Fruit fly (Drosophila melanogaster) whole organism, prepupa: Measurements from ENCODE around the gene CG14857.

ENCODE experiments used
- Blimp-1 ChIP-seq: fragments of 200-800 bp; sonication (Bioruptor generic); optimal IDR thresholded peaks from 3 replicates; lab custom pipeline; 2017; ENCODE audit warnings: missing biosample characterization, missing genetic modification characterization, mild to moderate bottlenecking, moderate library complexity, missing genetic modification reagents
- CG10631 ChIP-seq: fragments of 200-800 bp; sonication (Bioruptor generic); optimal IDR thresholded peaks from 2 replicates; lab custom pipeline; 2016; ENCODE audit warnings: missing biosample characterization, missing genetic modification characterization
- CG10669 ChIP-seq: fragments of 200-800 bp; sonication (Bioruptor generic); optimal IDR thresholded peaks from 3 replicates; lab custom pipeline; 2018; ENCODE audit warnings: missing biosample characterization, mild to moderate bottlenecking, missing genetic modification characterization, moderate library complexity
- CG11294 ChIP-seq: fragments of 200-800 bp; sonication (Bioruptor generic); IDR thresholded peaks from 2 replicates; pipeline ENCODE4 v1.3.6; 2022; ENCODE audit warnings: missing biosample characterization, missing genetic modification characterization
- CG11762 ChIP-seq: fragments of 200-800 bp; sonication (Bioruptor generic); optimal IDR thresholded peaks from 3 replicates; lab custom pipeline; 2016; ENCODE audit warnings: missing biosample characterization, missing genetic modification characterization; ENCODE audit not compliant: insufficient read depth
- CG11902 ChIP-seq: fragments of 200-800 bp; sonication (Bioruptor generic); optimal IDR thresholded peaks from 3 replicates; lab custom pipeline; 2016; ENCODE audit warnings: missing biosample characterization, missing genetic modification characterization
- CG15336 ChIP-seq: fragments of 200-800 bp; sonication (Bioruptor generic); IDR thresholded peaks from 2 replicates; pipeline ENCODE4 v1.3.6; 2022; ENCODE audit warnings: missing biosample characterization, missing genetic modification characterization
- CG1621 ChIP-seq: fragments of 200-800 bp; sonication (Bioruptor generic); optimal IDR thresholded peaks from 3 replicates; lab custom pipeline; 2018; ENCODE audit warnings: missing biosample characterization, mild to moderate bottlenecking, missing genetic modification characterization
- CG16779 ChIP-seq: fragments of 200-800 bp; sonication (Bioruptor generic); optimal IDR thresholded peaks from 3 replicates; lab custom pipeline; 2017; ENCODE audit warnings: missing biosample characterization, mild to moderate bottlenecking, missing genetic modification characterization
- CG3032 ChIP-seq: fragments of 200-800 bp; optimal IDR thresholded peaks from 2 replicates; lab custom pipeline; 2019; ENCODE audit warnings: missing biosample characterization, mild to moderate bottlenecking, missing genetic modification characterization, moderate library complexity
- CG32006 ChIP-seq: fragments of 200-800 bp; sonication (Bioruptor generic); optimal IDR thresholded peaks from 3 replicates; lab custom pipeline; 2017; ENCODE audit warnings: missing biosample characterization, mild to moderate bottlenecking, missing genetic modification characterization
- CG34406 ChIP-seq: fragments of 200-800 bp; sonication (Bioruptor generic); optimal IDR thresholded peaks from 3 replicates; lab custom pipeline; 2016; ENCODE audit warnings: missing biosample characterization, missing genetic modification characterization
- CG3919 ChIP-seq: fragments of 200-800 bp; sonication (Bioruptor generic); optimal IDR thresholded peaks from 3 replicates; lab custom pipeline; 2016; ENCODE audit warnings: missing biosample characterization, missing genetic modification characterization
- CG4318 ChIP-seq: fragments of 200-800 bp; sonication (Bioruptor generic); optimal IDR thresholded peaks from 3 replicates; lab custom pipeline; 2017; ENCODE audit warnings: missing biosample characterization, mild to moderate bottlenecking, missing genetic modification characterization
- CG6163 ChIP-seq: fragments of 200-800 bp; sonication (Bioruptor generic); IDR thresholded peaks from 3 replicates; pipeline ENCODE4 v1.3.6; 2022; ENCODE audit warnings: missing biosample characterization, missing genetic modification characterization
- CG6792 ChIP-seq: fragments of 200-800 bp; sonication (Bioruptor generic); optimal IDR thresholded peaks from 3 replicates; lab custom pipeline; 2016; ENCODE audit warnings: missing biosample characterization, missing genetic modification characterization
- CG6808 ChIP-seq: fragments of 200-800 bp; sonication (Bioruptor generic); optimal IDR thresholded peaks from 3 replicates; lab custom pipeline; 2017; ENCODE audit warnings: missing biosample characterization, missing genetic modification characterization, mild to moderate bottlenecking, moderate library complexity, missing genetic modification reagents
- CG7368 ChIP-seq: fragments of 200-800 bp; sonication (Bioruptor generic); optimal IDR thresholded peaks from 3 replicates; lab custom pipeline; 2016; ENCODE audit warnings: missing biosample characterization, missing genetic modification characterization
- CG8119 ChIP-seq: fragments of 200-800 bp; sonication (Bioruptor generic); IDR thresholded peaks from 3 replicates; pipeline ENCODE4 v1.3.6; 2022; ENCODE audit warnings: missing biosample characterization, missing genetic modification characterization
- CG8632 ChIP-seq: fragments of 200-800 bp; sonication (Bioruptor generic); optimal IDR thresholded peaks from 3 replicates; lab custom pipeline; 2016; ENCODE audit warnings: missing biosample characterization, missing genetic modification characterization
- CG9139 ChIP-seq: fragments of 200-800 bp; sonication (Bioruptor generic); optimal IDR thresholded peaks from 3 replicates; lab custom pipeline; 2017; ENCODE audit warnings: missing biosample characterization, mild to moderate bottlenecking, missing genetic modification characterization
- Eip75B ChIP-seq: fragments of 200-800 bp; sonication (Bioruptor generic); optimal IDR thresholded peaks from 3 replicates; lab custom pipeline; 2016; ENCODE audit warnings: missing biosample characterization, missing genetic modification characterization
- Eip78C ChIP-seq: fragments of 200-800 bp; sonication (Bioruptor generic); peaks from one replicate; lab custom pipeline; 2016; ENCODE audit warnings: missing biosample characterization, missing genetic modification characterization
- Eip93F ChIP-seq: fragments of 200-800 bp; sonication (Bioruptor generic); optimal IDR thresholded peaks from 2 replicates; lab custom pipeline; 2016; ENCODE audit warnings: missing biosample characterization, mild to moderate bottlenecking, missing genetic modification characterization
- Ets21C ChIP-seq: fragments of 200-800 bp; sonication (Bioruptor generic); optimal IDR thresholded peaks from 3 replicates; lab custom pipeline; 2016; ENCODE audit warnings: missing biosample characterization, missing genetic modification characterization
- Hr38 ChIP-seq: sonication (Bioruptor generic); optimal IDR thresholded peaks from 2 replicates; lab custom pipeline; 2016; ENCODE audit warnings: missing biosample characterization, missing genetic modification characterization
- Hr39 ChIP-seq: fragments of 200-800 bp; sonication (Bioruptor generic); optimal IDR thresholded peaks from 2 replicates; lab custom pipeline; 2016; ENCODE audit warnings: missing biosample characterization, missing genetic modification characterization
- Hr4 ChIP-seq: fragments of 200-800 bp; sonication (Bioruptor generic); optimal IDR thresholded peaks from 3 replicates; lab custom pipeline; 2016; ENCODE audit warnings: missing biosample characterization, missing genetic modification characterization
- Lpt ChIP-seq: fragments of 200-800 bp; sonication (Bioruptor generic); optimal IDR thresholded peaks from 3 replicates; lab custom pipeline; 2016; ENCODE audit warnings: missing biosample characterization, missing genetic modification characterization
- Met ChIP-seq: fragments of 200-800 bp; sonication (Bioruptor generic); optimal IDR thresholded peaks from 3 replicates; lab custom pipeline; 2016; ENCODE audit warnings: missing biosample characterization, missing genetic modification characterization
- OdsH ChIP-seq: fragments of 200-800 bp; sonication (Bioruptor generic); optimal IDR thresholded peaks from 3 replicates; lab custom pipeline; 2016; ENCODE audit warnings: missing biosample characterization, missing genetic modification characterization
- Smox ChIP-seq: fragments of 200-800 bp; sonication (Bioruptor generic); optimal IDR thresholded peaks from 3 replicates; lab custom pipeline; 2016; ENCODE audit warnings: missing biosample characterization, missing genetic modification characterization
- Sox102F ChIP-seq: fragments of 200-800 bp; sonication (Bioruptor generic); optimal IDR thresholded peaks from 2 replicates; lab custom pipeline; 2016; ENCODE audit warnings: missing biosample characterization, mild to moderate bottlenecking, missing genetic modification characterization
- Sox14 ChIP-seq: fragments of 200-800 bp; sonication (Bioruptor generic); optimal IDR thresholded peaks from 3 replicates; lab custom pipeline; 2016; ENCODE audit warnings: missing biosample characterization, missing genetic modification characterization
- Sox15 ChIP-seq: fragments of 200-800 bp; sonication (Bioruptor generic); optimal IDR thresholded peaks from 3 replicates; lab custom pipeline; 2016; ENCODE audit warnings: missing biosample characterization, missing genetic modification characterization
- achi ChIP-seq: fragments of 200-800 bp; sonication (Bioruptor generic); optimal IDR thresholded peaks from 3 replicates; lab custom pipeline; 2016; ENCODE audit warnings: missing biosample characterization, missing genetic modification characterization
- acj6 ChIP-seq: fragments of 200-800 bp; sonication (Bioruptor generic); optimal IDR thresholded peaks from 3 replicates; lab custom pipeline; 2016; ENCODE audit warnings: missing biosample characterization, missing genetic modification characterization
- cyc ChIP-seq: fragments of 200-800 bp; sonication (Bioruptor generic); optimal IDR thresholded peaks from 3 replicates; lab custom pipeline; 2016; ENCODE audit warnings: missing biosample characterization, missing genetic modification characterization
- dac ChIP-seq: fragments of 200-800 bp; sonication (Bioruptor generic); optimal IDR thresholded peaks from 2 replicates; lab custom pipeline; 2017; ENCODE audit warnings: missing biosample characterization, mild to moderate bottlenecking, missing genetic modification characterization
- eg ChIP-seq: fragments of 200-800 bp; sonication (Bioruptor generic); IDR thresholded peaks from 3 replicates; pipeline ENCODE4 v1.3.6; 2022; ENCODE audit warnings: missing biosample characterization, missing genetic modification characterization
- esn ChIP-seq: fragments of 200-800 bp; sonication (Bioruptor generic); optimal IDR thresholded peaks from 2 replicates; lab custom pipeline; 2016; ENCODE audit warnings: missing biosample characterization, mild to moderate bottlenecking, missing genetic modification characterization, moderate library complexity
- fd59A ChIP-seq: fragments of 200-800 bp; sonication (Bioruptor generic); optimal IDR thresholded peaks from 2 replicates; lab custom pipeline; 2017; ENCODE audit warnings: missing biosample characterization, mild to moderate bottlenecking, missing genetic modification characterization, missing genetic modification reagents
- fkh ChIP-seq: fragments of 200-800 bp; sonication (Bioruptor generic); optimal IDR thresholded peaks from 3 replicates; lab custom pipeline; 2017; ENCODE audit warnings: missing biosample characterization, mild to moderate bottlenecking, missing genetic modification characterization, moderate library complexity
- lz ChIP-seq: fragments of 200-800 bp; sonication (Bioruptor generic); optimal IDR thresholded peaks from 3 replicates; lab custom pipeline; 2016; ENCODE audit warnings: missing biosample characterization, missing genetic modification characterization
- net ChIP-seq: fragments of 200-800 bp; sonication (Bioruptor generic); optimal IDR thresholded peaks from 3 replicates; lab custom pipeline; 2016; ENCODE audit warnings: missing biosample characterization, missing genetic modification characterization
- pdm3 ChIP-seq: fragments of 200-800 bp; sonication (Bioruptor generic); optimal IDR thresholded peaks from 3 replicates; lab custom pipeline; 2016; ENCODE audit warnings: missing biosample characterization, missing genetic modification characterization
- salr ChIP-seq, 2 experiments: fragments of 200-800 bp; sonication (Bioruptor generic); optimal IDR thresholded peaks; 3 replicates each; lab custom pipeline; 2016 to 2018; ENCODE audit warnings: missing biosample characterization in 2 of 2, missing genetic modification characterization in 2 of 2, mild to moderate bottlenecking in 1 of 2
- ss ChIP-seq, 2 experiments: fragments of 200-800 bp; sonication (Bioruptor generic); optimal IDR thresholded peaks; 2 replicates in 1 of 2; 3 replicates in 1 of 2; lab custom pipeline; 2017 to 2018; ENCODE audit warnings: mild to moderate bottlenecking in 2 of 2, missing biosample characterization in 2 of 2, missing genetic modification characterization in 2 of 2, moderate library complexity in 1 of 2
- svp ChIP-seq: fragments of 200-800 bp; sonication (Bioruptor generic); peaks from one replicate; lab custom pipeline; 2016; ENCODE audit warnings: missing biosample characterization, missing genetic modification characterization
- topi ChIP-seq: fragments of 200-800 bp; sonication (Bioruptor generic); optimal IDR thresholded peaks from 3 replicates; lab custom pipeline; 2016; ENCODE audit warnings: missing biosample characterization, missing genetic modification characterization
- vri ChIP-seq: fragments of 200-800 bp; sonication (Bioruptor generic); optimal IDR thresholded peaks from 3 replicates; lab custom pipeline; 2016; ENCODE audit warnings: missing biosample characterization, mild to moderate bottlenecking, missing genetic modification characterization

The CG14857 gene

dm6 chr3R:14765364-14765993 is 36.1 kb upstream of the CG14857 start:
- TF ChIP-seq CG8119 (GFP tag; lab: Robert Waterston, UW) (peak; percentile 71; the same call in 2 of the 3 replicates), pdm3 (peak; percentile 55), CG11294 (GFP tag; lab: Robert Waterston, UW) (peak; percentile 23; the same call in 1 of the 2 replicates), CG8632 (GFP tag; lab: Kevin White, UChicago) (peak; percentile 63), CG3919 (GFP tag; lab: Kevin White, UChicago) (peak; percentile 56), Met (GFP tag; lab: Kevin White, UChicago) (peak; percentile 72), Hr38 (GFP tag; lab: Kevin White, UChicago) (no peak), net (GFP tag; lab: Kevin White, UChicago) (peak; percentile 69), Eip78C (GFP tag; lab: Kevin White, UChicago) (peak; percentile 92), CG11762 (GFP tag; lab: Kevin White, UChicago) (peak; percentile 44), CG4318 (GFP tag; lab: Kevin White, UChicago) (no peak), CG1621 (tag; lab: Kevin White, UChicago) (peak; percentile 42), Ets21C (GFP tag; lab: Kevin White, UChicago) (peak; percentile 38), achi (GFP tag; lab: Kevin White, UChicago) (peak; percentile 57), Sox15 (GFP tag; lab: Kevin White, UChicago) (peak; percentile 44), ss (GFP tag; optimal IDR thresholded peaks at IDR 0.05; lab: Kevin White, UChicago) (peak; percentile 82 to 84), CG7368 (GFP tag; lab: Kevin White, UChicago) (peak; percentile 60), Eip93F (GFP tag; lab: Kevin White, UChicago) (no peak), lz (peak; percentile 51), Sox14 (GFP tag; lab: Kevin White, UChicago) (peak; percentile 59), CG9139 (GFP tag; lab: Kevin White, UChicago) (peak; percentile 74), CG6163 (GFP tag; lab: Robert Waterston, UW) (no peak; the same call in none of the 3 replicates), Blimp-1 (GFP tag; lab: Kevin White, UChicago) (no peak), CG3032 (peak; percentile 51), svp (GFP tag; lab: Kevin White, UChicago) (no peak), CG10669 (GFP tag; lab: Kevin White, UChicago) (peak; percentile 55), Sox102F (GFP tag; lab: Kevin White, UChicago) (peak; percentile 65), eg (GFP tag; lab: Robert Waterston, UW) (peak; percentile 82), fkh (no peak), CG15336 (GFP tag; lab: Robert Waterston, UW) (peak; percentile 74), salr (GFP tag; optimal IDR thresholded peaks at IDR 0.05; lab: Kevin White, UChicago) (peak; percentile 7 to 11), acj6 (peak; percentile 59), Hr4 (GFP tag; lab: Kevin White, UChicago) (peak; percentile 44), Hr39 (GFP tag; lab: Kevin White, UChicago) (peak; percentile 71), OdsH (GFP tag; lab: Kevin White, UChicago) (peak; percentile 69), cyc (GFP tag; lab: Kevin White, UChicago) (peak; percentile 31), Smox (GFP tag; lab: Kevin White, UChicago) (peak; percentile 56), vri (GFP tag; lab: Kevin White, UChicago) (peak; percentile 42), CG6792 (GFP tag; lab: Kevin White, UChicago) (peak; percentile 68), fd59A (GFP tag; lab: Kevin White, UChicago) (peak; percentile 52), Lpt (GFP tag; lab: Kevin White, UChicago) (peak; percentile 29), CG32006 (peak; percentile 71), dac (GFP tag; lab: Kevin White, UChicago) (peak; percentile 7), CG11902 (GFP tag; lab: Kevin White, UChicago) (peak; percentile 6), Eip75B (peak; percentile 84), esn (GFP tag; lab: Kevin White, UChicago) (peak; percentile 68), CG10631 (GFP tag; lab: Kevin White, UChicago) (peak; percentile 69), topi (GFP tag; lab: Kevin White, UChicago) (peak; percentile 53), CG6808 (GFP tag; lab: Kevin White, UChicago) (peak; percentile 74), CG34406 (GFP tag; lab: Kevin White, UChicago) (peak; percentile 56), CG16779 (tag; lab: Kevin White, UChicago) (peak; percentile 42)
